Fruit fly (Drosophila melanogaster) whole organism, adult: ENCODE results near the gene CG14074.
A peak's percentile ranks its signal among the peaks of the same experiment; 100 is the strongest.

ENCODE experiments used
- CG11617 ChIP-seq: fragments of 200-800 bp; sonication (Bioruptor generic); optimal IDR thresholded peaks from 2 replicates; lab custom pipeline; 2017; ENCODE audit warnings: mild to moderate bottlenecking, missing biosample characterization, missing genetic modification reagents, missing genetic modification characterization
- CG12768 ChIP-seq: fragments of 200-800 bp; sonication (Bioruptor generic); optimal IDR thresholded peaks from 2 replicates; lab custom pipeline; 2017; ENCODE audit warnings: missing biosample characterization, missing genetic modification characterization, mild to moderate bottlenecking, moderate library complexity, missing genetic modification reagents
- CG14711 ChIP-seq: fragments of 200-800 bp; sonication (Bioruptor generic); optimal IDR thresholded peaks from 2 replicates; lab custom pipeline; 2018; ENCODE audit warnings: missing biosample characterization, mild to moderate bottlenecking, missing genetic modification characterization, moderate library complexity
- CG1620 ChIP-seq: fragments of 200-800 bp; sonication (Bioruptor generic); optimal IDR thresholded peaks from 2 replicates; lab custom pipeline; 2016; ENCODE audit warnings: missing biosample characterization, missing genetic modification characterization
- CG33017 ChIP-seq: fragments of 200-800 bp; sonication (Bioruptor generic); optimal IDR thresholded peaks from 2 replicates; lab custom pipeline; 2018; ENCODE audit warnings: missing biosample characterization, mild to moderate bottlenecking, missing genetic modification characterization, moderate library complexity
- CG5204 ChIP-seq: fragments of 200-800 bp; sonication (Bioruptor generic); optimal IDR thresholded peaks from 2 replicates; lab custom pipeline; 2016; ENCODE audit warnings: missing biosample characterization, missing genetic modification characterization
- CG7045 ChIP-seq: fragments of 200-800 bp; sonication (Bioruptor generic); optimal IDR thresholded peaks from 2 replicates; lab custom pipeline; 2017; ENCODE audit warnings: missing biosample characterization, mild to moderate bottlenecking, missing genetic modification characterization
- CG7101 ChIP-seq: fragments of 200-800 bp; sonication (Bioruptor generic); optimal IDR thresholded peaks from 2 replicates; lab custom pipeline; 2018; ENCODE audit warnings: missing biosample characterization, mild to moderate bottlenecking, missing genetic modification characterization, moderate library complexity
- Clk ChIP-seq: fragments of 200-800 bp; sonication (Bioruptor generic); optimal IDR thresholded peaks from 2 replicates; lab custom pipeline; 2017; ENCODE audit warnings: missing biosample characterization, missing genetic modification characterization
- Crg-1 ChIP-seq: fragments of 200-800 bp; sonication (Bioruptor generic); optimal IDR thresholded peaks from 2 replicates; lab custom pipeline; 2016; ENCODE audit warnings: missing biosample characterization, missing genetic modification characterization
- Hr96 ChIP-seq: fragments of 200-800 bp; sonication (Bioruptor generic); optimal IDR thresholded peaks from 2 replicates; lab custom pipeline; 2016; ENCODE audit warnings: missing biosample characterization, missing genetic modification characterization
- Mnt ChIP-seq: fragments of 200-800 bp; sonication (Bioruptor generic); optimal IDR thresholded peaks from 2 replicates; lab custom pipeline; 2016; ENCODE audit warnings: missing biosample characterization, mild to moderate bottlenecking, missing genetic modification characterization
- bab1 ChIP-seq: fragments of 200-800 bp; sonication (Bioruptor generic); optimal IDR thresholded peaks from 3 replicates; lab custom pipeline; 2019; ENCODE audit warnings: missing biosample characterization, mild to moderate bottlenecking, missing genetic modification characterization, moderate library complexity
- cic ChIP-seq: fragments of 200-800 bp; sonication (Bioruptor generic); optimal IDR thresholded peaks from 2 replicates; lab custom pipeline; 2017; ENCODE audit warnings: missing biosample characterization, mild to moderate bottlenecking, missing genetic modification characterization, moderate library complexity
- cnc ChIP-seq, 2 experiments: fragments of >200 bp; optimal IDR thresholded peaks; 2 replicates each; lab custom pipeline; 2017
- kay ChIP-seq: fragments of 200-800 bp; sonication (Bioruptor generic); peaks from one replicate; lab custom pipeline; 2016; ENCODE audit warnings: missing biosample characterization, missing genetic modification characterization, borderline replicate concordance
- ovo ChIP-seq: fragments of 200-800 bp; sonication (Bioruptor generic); optimal IDR thresholded peaks from 2 replicates; lab custom pipeline; 2016; ENCODE audit warnings: missing biosample characterization, missing genetic modification characterization
- pad ChIP-seq: fragments of 200-800 bp; sonication (Bioruptor generic); optimal IDR thresholded peaks from 3 replicates; lab custom pipeline; 2017; ENCODE audit warnings: missing biosample characterization, missing genetic modification characterization, mild to moderate bottlenecking, moderate library complexity, missing genetic modification reagents
- tj ChIP-seq: fragments of 200-800 bp; sonication (Bioruptor generic); optimal IDR thresholded peaks from 3 replicates; lab custom pipeline; 2017; ENCODE audit warnings: missing biosample characterization, mild to moderate bottlenecking, missing genetic modification characterization, moderate library complexity
- toe ChIP-seq: fragments of 200-800 bp; sonication (Bioruptor generic); optimal IDR thresholded peaks from 2 replicates; lab custom pipeline; 2016; ENCODE audit warnings: missing biosample characterization, missing genetic modification characterization

The CG14074 gene

dm6 chr3L:18872440-18872839 is 6.4 kb downstream of the CG14074 start, which contains the start of the genes Rad9 and Uggt:
Gene Rad9, minus strand, starts transcription at chr3L:18872553.
Gene Uggt, plus strand, starts transcription at chr3L:18872747.
- no peak for TF ChIP-seq CG1620 (GFP tag; lab: Kevin White, UChicago)
- peak; percentile 49 for TF ChIP-seq CG14711 (tag; lab: Kevin White, UChicago)
- TF ChIP-seq Hr96 = no peak
- TF ChIP-seq CG33017 (tag; lab: Kevin White, UChicago) = peak; percentile 13
- TF ChIP-seq bab1 (GFP tag; lab: Kevin White, UChicago) = peak; percentile 30
- TF ChIP-seq cnc (optimal IDR thresholded peaks at IDR 0.05; lab: Kevin White, UChicago) = no peak
- peak; percentile 37 for TF ChIP-seq CG11617 (GFP tag; lab: Kevin White, UChicago)
- TF ChIP-seq CG7045 (GFP tag; lab: Kevin White, UChicago) = no peak
- peak; percentile 30 for TF ChIP-seq CG7101 (tag; lab: Kevin White, UChicago)
- TF ChIP-seq kay (GFP tag; lab: Kevin White, UChicago) = no peak

- no peak for TF ChIP-seq CG7101 (tag; lab: Kevin White, UChicago)
- no peak for TF ChIP-seq Mnt (GFP tag; lab: Kevin White, UChicago)
- TF ChIP-seq CG33017 (tag; lab: Kevin White, UChicago) = no peak
- no peak for TF ChIP-seq CG1620 (GFP tag; lab: Kevin White, UChicago)
Measured at dm6 chr3L:18881613-18882012, 15.6 kb downstream of the CG14074 start.

- TF ChIP-seq Mnt (GFP tag; lab: Kevin White, UChicago) (no peak), cic (GFP tag; lab: Kevin White, UChicago) (peak; percentile 51), CG14711 (tag; lab: Kevin White, UChicago) (no peak), CG7045 (GFP tag; lab: Kevin White, UChicago) (no peak), Hr96 (no peak), tj (peak; percentile 50), CG5204 (GFP tag; lab: Kevin White, UChicago) (no peak), pad (GFP tag; lab: Kevin White, UChicago) (no peak), CG33017 (tag; lab: Kevin White, UChicago) (no peak), toe (no peak), CG1620 (GFP tag; lab: Kevin White, UChicago) (no peak), CG12768 (peak; percentile 50), cnc (optimal IDR thresholded peaks at IDR 0.05; lab: Kevin White, UChicago) (no peak), CG7101 (tag; lab: Kevin White, UChicago) (no peak), Crg-1 (GFP tag; lab: Kevin White, UChicago) (no peak), Clk (GFP tag; lab: Kevin White, UChicago) (no peak), bab1 (GFP tag; lab: Kevin White, UChicago) (no peak), CG11617 (GFP tag; lab: Kevin White, UChicago) (no peak)
Measured at dm6 chr3L:18889222-18889866, 23.3 kb downstream of the CG14074 start.

- peak; percentile 90 for TF ChIP-seq kay (GFP tag; lab: Kevin White, UChicago)
- TF ChIP-seq Mnt (GFP tag; lab: Kevin White, UChicago) = peak; percentile 84
- peak; percentile 76 for TF ChIP-seq Crg-1 (GFP tag; lab: Kevin White, UChicago)
- TF ChIP-seq CG1620 (GFP tag; lab: Kevin White, UChicago) = peak; percentile 83
- TF ChIP-seq CG7045 (GFP tag; lab: Kevin White, UChicago) = peak; percentile 97
- TF ChIP-seq cnc (optimal IDR thresholded peaks at IDR 0.05; lab: Kevin White, UChicago) = no peak
- peak; percentile 93 for TF ChIP-seq cic (GFP tag; lab: Kevin White, UChicago)
- TF ChIP-seq Clk (GFP tag; lab: Kevin White, UChicago) = peak; percentile 84
- peak; percentile 94 for TF ChIP-seq CG33017 (tag; lab: Kevin White, UChicago)
- TF ChIP-seq ovo (GFP tag; lab: Kevin White, UChicago) = peak; percentile 82
- peak; percentile 89 for TF ChIP-seq pad (GFP tag; lab: Kevin White, UChicago)
- TF ChIP-seq Hr96 = peak; percentile 80
- TF ChIP-seq bab1 (GFP tag; lab: Kevin White, UChicago) = peak; percentile 93
- TF ChIP-seq CG11617 (GFP tag; lab: Kevin White, UChicago) = peak; percentile 98
- peak; percentile 94 for TF ChIP-seq CG12768
- peak; percentile 93 for TF ChIP-seq CG5204 (GFP tag; lab: Kevin White, UChicago)
- TF ChIP-seq CG7101 (tag; lab: Kevin White, UChicago) = peak; percentile 91
- peak; percentile 87 for TF ChIP-seq CG14711 (tag; lab: Kevin White, UChicago)
- peak; percentile 91 for TF ChIP-seq toe
- TF ChIP-seq tj = peak; percentile 90
Measured at dm6 chr3L:18890283-18891175, 24.5 kb downstream of the CG14074 start, which contains the start of gene CG3961. Gene CG3961, minus strand, starts transcription at chr3L:18890483.

dm6 chr3L:18891986-18892385 is 26.0 kb downstream of the CG14074 start, which contains the start of gene NijB:
Gene NijB, plus strand, starts transcription at chr3L:18892383.
- TF ChIP-seq Hr96 (no peak), cic (GFP tag; lab: Kevin White, UChicago) (no peak), bab1 (GFP tag; lab: Kevin White, UChicago) (no peak), CG11617 (GFP tag; lab: Kevin White, UChicago) (no peak), Mnt (GFP tag; lab: Kevin White, UChicago) (no peak), tj (no peak), CG12768 (no peak)
